Worm (Caenorhabditis elegans): Measurements from ENCODE around the gene F35C11.2.

ce11 chrII:8216922-8217321 lies 31.7 kb downstream of the F35C11.2 start, which contains the start of gene ifg-1:
- TF ChIP-seq nhr-237 (tag; optimal IDR thresholded peaks at IDR 0.05) (no peak), alr-1 (tag; optimal IDR thresholded peaks at IDR 0.05) (no peak), lin-39 (tag; optimal IDR thresholded peaks at IDR 0.05) (no peak), nhr-11 (tag; optimal IDR thresholded peaks at IDR 0.05) (no peak), egl-27 (tag; optimal IDR thresholded peaks at IDR 0.05) (no peak), nhr-12 (tag; optimal IDR thresholded peaks at IDR 0.05) (no peak), lsy-2 (tag; optimal IDR thresholded peaks at IDR 0.05) (no peak), skn-1 (tag; optimal IDR thresholded peaks at IDR 0.05) (no peak), lin-13 (GFP tag; optimal IDR thresholded peaks at IDR 0.05) (no peak), snpc-4 (tag; optimal IDR thresholded peaks at IDR 0.05) (no peak), ama-1 (optimal IDR thresholded peaks at IDR 0.05) (no peak), blmp-1 (tag; optimal IDR thresholded peaks at IDR 0.05; ENCODE audit: insufficient read depth) (no peak), aly-2 (tag; optimal IDR thresholded peaks at IDR 0.05) (no peak)
